Fruit fly (Drosophila melanogaster) whole organism, wandering third instar larva: ENCODE measurements around the gene CG7695.

Experiments used
- Abd-B ChIP-seq: fragments of >200 bp; optimal IDR thresholded peaks from 2 replicates; lab custom pipeline; 2017; ENCODE audit warnings: missing biosample characterization, missing genetic modification characterization
- CG32264 ChIP-seq: fragments of 200-800 bp; sonication (Bioruptor generic); optimal IDR thresholded peaks from 2 replicates; lab custom pipeline; 2016; ENCODE audit warnings: missing biosample characterization, missing genetic modification characterization
- Hr83 ChIP-seq: fragments of 200-300 bp; sonication (Bioruptor generic); optimal IDR thresholded peaks from 2 replicates; lab custom pipeline; 2016; ENCODE audit warnings: missing biosample characterization, mild to moderate bottlenecking, missing genetic modification characterization, moderate library complexity; ENCODE audit not compliant: poor library complexity, severe bottlenecking
- N ChIP-seq: fragments of >200 bp; optimal IDR thresholded peaks from 2 replicates; lab custom pipeline; 2018; ENCODE audit warnings: missing biosample characterization, missing external identifiers, missing genetic modification characterization
- dmrt93B ChIP-seq: fragments of 200-800 bp; sonication (Bioruptor generic); optimal IDR thresholded peaks from 2 replicates; lab custom pipeline; 2018; ENCODE audit warnings: missing biosample characterization, mild to moderate bottlenecking, missing genetic modification characterization
- foxo ChIP-seq, 2 experiments: fragments of 200-800 bp; sonication (Bioruptor generic); optimal IDR thresholded peaks; 2 replicates in 1 of 2; 3 replicates in 1 of 2; lab custom pipeline; 2016 to 2017; ENCODE audit warnings: missing biosample characterization in 2 of 2, missing genetic modification characterization in 2 of 2
- h ChIP-seq: fragments of 200-800 bp; sonication (Bioruptor generic); optimal IDR thresholded peaks from 3 replicates; lab custom pipeline; 2016; ENCODE audit warnings: missing biosample characterization, mild to moderate bottlenecking, missing genetic modification characterization
- lola ChIP-seq: fragments of >200 bp; optimal IDR thresholded peaks from 2 replicates; lab custom pipeline; 2017; ENCODE audit warnings: missing biosample characterization, missing genetic modification characterization
- psq ChIP-seq: fragments of 200-800 bp; sonication (Bioruptor generic); optimal IDR thresholded peaks from 3 replicates; lab custom pipeline; 2017; ENCODE audit warnings: missing biosample characterization, mild to moderate bottlenecking, missing genetic modification characterization, moderate library complexity
- sage ChIP-seq: fragments of 200-800 bp; sonication (Bioruptor generic); optimal IDR thresholded peaks from 2 replicates; lab custom pipeline; 2016; ENCODE audit warnings: missing biosample characterization, mild to moderate bottlenecking, missing genetic modification characterization

DNA sequence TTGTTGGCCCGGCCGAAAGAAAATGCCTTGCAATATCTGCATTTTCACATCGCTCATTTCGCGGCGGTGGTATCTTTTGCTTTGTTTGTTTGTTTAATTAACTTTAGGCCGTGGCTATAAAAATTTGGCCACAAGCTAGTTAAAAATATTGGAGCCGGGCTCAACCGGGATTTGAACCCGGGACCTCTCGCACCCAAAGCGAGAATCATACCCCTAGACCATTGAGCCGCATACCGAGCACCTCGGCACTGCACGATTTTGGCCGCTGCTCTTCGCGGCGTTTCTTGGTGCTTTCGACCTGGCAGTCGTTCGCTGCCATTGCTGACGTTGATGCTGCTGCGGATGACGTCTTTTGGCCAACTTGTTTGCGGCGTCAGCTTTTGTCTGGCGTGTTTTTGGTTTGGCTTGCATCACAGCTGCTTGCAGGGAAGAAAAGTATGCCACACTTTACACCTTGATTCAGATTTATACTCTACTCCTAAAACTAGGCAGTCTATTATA, 11.1 kb upstream of the CG7695 start:
- TF ChIP-seq h (GFP tag; lab: Kevin White, UChicago) (no peak), sage (GFP tag; lab: Kevin White, UChicago) (no peak), dmrt93B (no peak), Abd-B (GFP tag; lab: Kevin White, UChicago) (no peak), psq (GFP tag; lab: Kevin White, UChicago) (no peak), lola (GFP tag; lab: Kevin White, UChicago) (no peak), N (GFP tag; lab: Kevin White, UChicago) (no peak), Hr83 (GFP tag; lab: Kevin White, UChicago) (no peak), foxo (GFP tag; optimal IDR thresholded peaks at IDR 0.05; lab: Kevin White, UChicago) (no peak), CG32264 (GFP tag; lab: Kevin White, UChicago) (no peak)
